Fruit fly (Drosophila melanogaster) Kc167 (cell line): ENCODE measurements around the gene Vps37B.

Experiments used
- Myc ChIP-seq: fragments of >200 bp; optimal IDR thresholded peaks from 2 replicates; lab custom pipeline; 2017; ENCODE audit warnings: missing external identifiers
- Sin3A ChIP-seq: fragments of >200 bp; optimal IDR thresholded peaks from 2 replicates; lab custom pipeline; 2018; ENCODE audit warnings: missing external identifiers
- h ChIP-seq: fragments of >200 bp; optimal IDR thresholded peaks from 3 replicates; lab custom pipeline; 2018; ENCODE audit warnings: missing external identifiers
- insv ChIP-seq: fragments of >200 bp; optimal IDR thresholded peaks from 3 replicates; lab custom pipeline; 2018; ENCODE audit warnings: missing external identifiers
- psq ChIP-seq: fragments of >200 bp; optimal IDR thresholded peaks from 2 replicates; lab custom pipeline; 2017; ENCODE audit warnings: missing external identifiers

DNA sequence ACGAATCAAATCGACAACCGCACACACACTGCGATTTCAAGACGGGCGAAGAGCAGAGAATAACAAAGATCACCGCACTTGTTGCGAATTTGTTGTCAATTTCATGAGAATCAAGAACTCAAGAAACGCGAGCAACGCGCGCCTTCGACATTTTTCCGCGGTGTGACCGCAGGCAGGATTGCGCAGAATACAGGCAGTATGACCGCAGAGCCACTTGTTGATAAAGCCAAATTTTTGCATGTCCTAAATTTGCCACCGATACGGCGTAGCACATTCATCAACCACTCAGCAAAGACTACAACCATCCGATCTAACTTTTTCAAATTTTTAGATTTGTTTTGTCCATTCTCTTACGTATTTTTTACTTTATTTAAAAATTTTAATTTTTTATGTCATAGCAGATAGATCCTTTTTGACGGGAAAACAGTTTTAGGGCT lies 8.7 kb upstream of the Vps37B start, which contains the start of gene cno:
- TF ChIP-seq psq (lab: Kevin White, UChicago) = no peak
- TF ChIP-seq Myc (lab: Kevin White, UChicago) = no peak
- TF ChIP-seq Sin3A (lab: Kevin White, UChicago) = no peak
- no peak for TF ChIP-seq h (lab: Kevin White, UChicago)
- TF ChIP-seq insv = no peak
